Worm (Caenorhabditis elegans): Measurements from ENCODE around the gene tbx-35.

Gene tbx-35

DNA sequence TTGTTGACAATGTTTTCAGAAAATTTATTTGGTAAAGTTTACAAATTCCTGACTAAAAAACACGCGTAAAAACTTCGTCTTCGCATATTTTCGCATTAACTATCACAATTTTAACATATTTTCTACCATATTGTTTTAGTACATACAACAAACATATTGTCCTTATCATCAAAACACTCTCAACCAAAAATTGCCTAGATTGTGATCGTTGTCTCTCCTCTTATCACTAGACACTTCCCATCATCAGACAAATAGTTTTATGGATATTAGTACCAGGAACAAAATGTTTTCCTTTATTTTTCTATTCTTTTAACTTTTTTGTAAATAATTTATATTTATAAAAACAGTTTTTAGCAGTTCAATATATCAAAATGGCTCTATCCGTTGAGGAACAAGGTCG lies 36.2 kb upstream of the tbx-35 start, which contains the start of gene C17C3.3:
Gene C17C3.3, plus strand, starts transcription at position 346 of the 400 bp plus-strand sequence.
- TF ChIP-seq nhr-20 (tag; optimal IDR thresholded peaks at IDR 0.05) (no peak), elt-2 (tag; optimal IDR thresholded peaks at IDR 0.05) (peak; percentile 92)

DNA sequence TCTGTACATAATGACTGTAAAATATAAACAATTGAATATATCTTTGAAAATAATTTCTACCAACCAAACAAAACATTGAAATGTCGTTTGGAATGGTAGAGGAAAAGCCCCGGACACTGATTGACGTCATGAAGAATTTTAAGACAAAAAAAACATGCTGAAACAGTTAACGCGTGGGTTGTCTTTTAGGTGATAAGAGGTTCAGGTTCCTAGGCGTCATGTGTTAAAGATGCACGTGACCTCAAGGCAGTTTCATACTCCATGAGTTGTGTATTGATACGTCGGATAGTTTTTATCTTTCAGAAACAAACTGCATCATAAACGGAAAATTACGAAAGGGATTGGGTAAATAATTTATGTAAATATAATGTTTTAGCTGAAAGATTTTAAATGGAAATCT lies 31.9 kb upstream of the tbx-35 start:
- TF ChIP-seq F16B12.6 (tag; optimal IDR thresholded peaks at IDR 0.05) (no peak), mdl-1 (tag; optimal IDR thresholded peaks at IDR 0.05) (peak in 1 of 2 experiments; percentile 22), hlh-4 (tag; optimal IDR thresholded peaks at IDR 0.05) (no peak), nhr-71 (tag; optimal IDR thresholded peaks at IDR 0.05) (peak; percentile 59), lin-15B (tag; optimal IDR thresholded peaks at IDR 0.05) (no peak), aha-1 (tag; optimal IDR thresholded peaks at IDR 0.05) (no peak), Y116A8C.19 (tag; optimal IDR thresholded peaks at IDR 0.05; ENCODE audit: borderline replicate concordance) (no peak), nhr-20 (tag; optimal IDR thresholded peaks at IDR 0.05) (peak; percentile 21), nhr-12 (tag; optimal IDR thresholded peaks at IDR 0.05) (no peak), grh-1 (GFP tag; IDR thresholded peaks at IDR 0.05) (no peak), lin-13 (GFP tag; optimal IDR thresholded peaks at IDR 0.05) (no peak), skn-1 (tag; optimal IDR thresholded peaks at IDR 0.05) (no peak), elt-2 (tag; optimal IDR thresholded peaks at IDR 0.05) (peak; percentile 99), lin-35 (GFP tag; optimal IDR thresholded peaks at IDR 0.05) (peak in 1 of 2 experiments; percentile 57)

DNA sequence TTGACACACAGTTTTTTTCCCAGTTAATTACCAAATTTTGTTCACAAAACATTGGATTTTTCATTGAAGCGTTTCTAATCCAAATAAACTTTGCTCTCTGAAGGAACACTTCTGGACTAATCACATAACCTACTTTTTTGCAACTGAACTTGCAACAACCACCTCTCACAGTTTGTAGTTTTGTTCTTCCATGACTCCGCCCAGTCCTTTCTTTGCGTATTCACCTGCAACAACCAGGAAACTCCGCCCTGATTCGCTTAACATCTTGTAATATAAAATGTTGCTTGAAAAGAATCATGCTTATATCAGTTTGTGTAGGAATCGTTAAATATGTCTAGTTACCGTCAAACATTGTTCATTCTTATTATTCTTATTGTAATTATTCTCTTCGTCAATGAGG lies 31.2 kb upstream of the tbx-35 start, which contains the start of gene ins-11:
Gene ins-11, plus strand, starts transcription at position 301 of the 400 bp plus-strand sequence.
- no peak for TF ChIP-seq nhr-237 (tag; optimal IDR thresholded peaks at IDR 0.05)

DNA sequence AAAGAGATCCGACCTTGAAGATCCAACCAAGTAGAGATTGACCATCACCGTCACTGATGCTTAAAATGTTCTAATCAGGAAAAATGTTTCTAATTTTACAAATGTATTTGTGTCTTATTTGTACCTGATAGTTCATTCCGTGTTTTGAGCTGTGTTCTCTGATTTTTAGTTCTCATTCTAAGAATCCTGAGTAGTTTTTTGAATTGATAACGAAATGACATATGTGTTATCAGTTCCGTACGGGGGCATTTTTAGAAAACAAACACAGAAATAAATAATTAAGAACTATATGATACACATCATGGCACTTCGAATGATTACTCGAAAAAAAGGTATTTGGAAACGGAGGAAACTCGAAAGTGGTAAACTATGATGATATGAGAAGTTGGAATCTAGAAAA lies 30.3 kb upstream of the tbx-35 start:
- TF ChIP-seq efl-1 (optimal IDR thresholded peaks at IDR 0.05) = no peak
- peak in 1 of 2 experiments; percentile 76 for TF ChIP-seq efl-1 (GFP tag; optimal IDR thresholded peaks at IDR 0.05 in 1 of 2)
- TF ChIP-seq elt-2 (tag; optimal IDR thresholded peaks at IDR 0.05) = peak; percentile 66
- no peak for TF ChIP-seq fos-1 (tag; optimal IDR thresholded peaks at IDR 0.05)

DNA sequence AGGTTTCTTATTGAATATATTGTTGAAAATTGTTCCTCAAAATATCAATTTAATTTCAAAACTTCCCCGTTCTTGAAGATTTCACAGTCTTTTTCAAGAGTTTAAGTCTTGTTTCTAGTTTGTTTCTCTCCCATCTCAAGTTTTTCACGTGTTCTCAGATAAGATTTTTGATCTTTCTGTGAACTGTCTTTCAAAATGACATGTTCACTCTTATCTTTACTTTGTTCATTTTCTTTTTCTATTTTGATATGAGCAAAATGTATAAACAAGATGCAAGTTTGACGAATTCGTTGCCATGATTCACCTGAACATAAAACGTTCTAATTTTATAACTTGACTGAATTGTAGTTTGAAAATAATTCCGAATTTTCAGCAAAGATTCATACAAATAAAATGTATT lies 29.6 kb upstream of the tbx-35 start:
- TF ChIP-seq nhr-237 (tag; optimal IDR thresholded peaks at IDR 0.05) (no peak), ets-5 (GFP tag; IDR thresholded peaks at IDR 0.05) (no peak), lsy-2 (tag; optimal IDR thresholded peaks at IDR 0.05) (no peak), unc-30 (tag; optimal IDR thresholded peaks at IDR 0.05) (no peak), nhr-90 (tag; optimal IDR thresholded peaks at IDR 0.05; ENCODE audit: poor library complexity) (no peak), hpl-2 (GFP tag; optimal IDR thresholded peaks at IDR 0.05) (no peak), ceh-82 (tag; optimal IDR thresholded peaks at IDR 0.05) (no peak), dsc-1 (tag; optimal IDR thresholded peaks at IDR 0.05) (no peak), mdl-1 (tag; optimal IDR thresholded peaks at IDR 0.05) (no peak)

DNA sequence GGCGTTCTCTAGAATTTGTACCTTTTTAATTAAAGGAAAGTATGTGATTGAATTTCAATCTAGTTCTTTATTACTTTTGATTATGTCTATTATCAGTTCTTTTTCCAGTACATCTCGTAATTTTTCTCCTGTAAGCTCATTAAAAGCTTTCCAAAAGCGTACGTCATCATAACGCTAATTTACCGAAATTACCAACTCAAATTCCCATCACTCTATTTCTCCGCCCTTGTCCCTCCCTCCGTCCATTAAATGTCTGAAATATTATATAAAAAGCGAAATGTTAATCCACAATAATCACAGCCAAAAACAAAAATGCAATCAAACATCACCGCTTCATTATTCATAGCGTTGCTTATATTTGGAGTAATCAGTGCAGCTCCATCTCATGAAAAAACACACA lies 29.1 kb upstream of the tbx-35 start, which contains the start of gene ins-12:
Gene ins-12, plus strand, starts transcription at position 301 of the 400 bp plus-strand sequence.
- no peak for TF ChIP-seq alr-1 (tag; optimal IDR thresholded peaks at IDR 0.05; ENCODE audit: borderline replicate concordance)
- TF ChIP-seq irx-1 (tag; optimal IDR thresholded peaks at IDR 0.05) = no peak
- no peak for TF ChIP-seq swsn-7 (tag; optimal IDR thresholded peaks at IDR 0.05)
- TF ChIP-seq fkh-8 (tag; optimal IDR thresholded peaks at IDR 0.05) = no peak
- TF ChIP-seq pag-3 (tag; optimal IDR thresholded peaks at IDR 0.05; ENCODE audit: borderline replicate concordance, insufficient read depth) = no peak
- no peak for TF ChIP-seq nhr-77 (tag; optimal IDR thresholded peaks at IDR 0.05)
- TF ChIP-seq tlp-1 (tag; optimal IDR thresholded peaks at IDR 0.05) = no peak
- TF ChIP-seq lsy-2 (tag; optimal IDR thresholded peaks at IDR 0.05) = no peak
- no peak for TF ChIP-seq lin-14 (GFP tag; optimal IDR thresholded peaks at IDR 0.05)
- TF ChIP-seq egl-13 (tag; optimal IDR thresholded peaks at IDR 0.05) = no peak
- TF ChIP-seq ets-5 (GFP tag; IDR thresholded peaks at IDR 0.05) = no peak
- TF ChIP-seq nhr-237 (tag; optimal IDR thresholded peaks at IDR 0.05) = no peak
- no peak for TF ChIP-seq fos-1 (tag; optimal IDR thresholded peaks at IDR 0.05)
- no peak for TF ChIP-seq hlh-4 (tag; optimal IDR thresholded peaks at IDR 0.05)
- TF ChIP-seq unc-62 (GFP tag; optimal IDR thresholded peaks at IDR 0.05) = no peak
